Worm (Caenorhabditis elegans): ENCODE results near the gene str-81.

Gene str-81

ce11 chrV:19257653-19258052 is 6.8 kb upstream of the str-81 start, which contains the start of gene F21D9.3:
Gene F21D9.3, minus strand, starts transcription at chrV:19257753.
- TF ChIP-seq B0310.2 (tag; optimal IDR thresholded peaks at IDR 0.05) (no peak), F13C5.2 (tag; optimal IDR thresholded peaks at IDR 0.05) (no peak), ama-1 (optimal IDR thresholded peaks at IDR 0.05) (no peak), tbx-11 (GFP tag; IDR thresholded peaks at IDR 0.05) (no peak), tra-4 (tag; optimal IDR thresholded peaks at IDR 0.05) (no peak), pes-1 (GFP tag; IDR thresholded peaks at IDR 0.05) (no peak), hmg-4 (GFP tag; optimal IDR thresholded peaks at IDR 0.05) (no peak), ceh-13 (GFP tag; optimal IDR thresholded peaks at IDR 0.05) (no peak), ceh-36 (tag; optimal IDR thresholded peaks at IDR 0.05) (no peak), hmbx-1 (tag; optimal IDR thresholded peaks at IDR 0.05) (no peak)

DNA sequence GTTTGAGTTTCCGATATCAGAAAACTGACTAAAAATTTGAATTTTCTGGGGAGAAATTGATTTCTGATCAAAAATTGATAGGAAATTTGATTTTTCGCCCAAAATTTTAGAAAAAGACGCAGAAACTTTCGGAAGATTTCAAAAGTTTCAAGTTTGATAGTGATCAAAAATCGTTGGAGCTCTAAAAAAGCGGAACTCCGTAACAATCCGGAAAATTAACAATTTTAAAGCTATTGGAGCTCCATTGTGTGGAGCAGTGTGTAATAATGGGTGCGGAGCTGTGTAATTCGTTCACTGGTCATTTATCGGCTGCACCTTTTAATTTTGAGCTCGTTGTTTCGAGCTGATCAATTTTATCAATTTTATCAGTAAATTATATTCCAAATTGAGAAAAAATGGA is 2.6 kb upstream of the str-81 start, which contains the start of gene F21D9.4:
Gene F21D9.4, plus strand, starts transcription at position 301 of the 400 bp plus-strand sequence.
- TF ChIP-seq pes-1 (GFP tag; IDR thresholded peaks at IDR 0.05) (no peak), sea-1 (GFP tag; conservative IDR thresholded peaks at IDR 0.05) (no peak), ceh-13 (GFP tag; optimal IDR thresholded peaks at IDR 0.05) (no peak), ceh-36 (tag; optimal IDR thresholded peaks at IDR 0.05) (no peak), hmbx-1 (tag; optimal IDR thresholded peaks at IDR 0.05) (no peak), aly-1 (tag; optimal IDR thresholded peaks at IDR 0.05) (no peak), ets-7 (tag; optimal IDR thresholded peaks at IDR 0.05) (no peak), F13C5.2 (tag; optimal IDR thresholded peaks at IDR 0.05) (no peak), ama-1 (optimal IDR thresholded peaks at IDR 0.05) (no peak), hnd-1 (tag; optimal IDR thresholded peaks at IDR 0.05) (no peak), tbx-11 (GFP tag; IDR thresholded peaks at IDR 0.05) (no peak), tra-4 (tag; optimal IDR thresholded peaks at IDR 0.05) (no peak), scrt-1 (GFP tag; IDR thresholded peaks at IDR 0.05) (no peak), flt-1 (GFP tag; IDR thresholded peaks at IDR 0.05) (no peak), tbx-37 (GFP tag; conservative IDR thresholded peaks at IDR 0.05) (no peak), hmg-4 (GFP tag; optimal IDR thresholded peaks at IDR 0.05) (no peak)

- TF ChIP-seq ets-7 (tag; optimal IDR thresholded peaks at IDR 0.05) (no peak), ceh-13 (GFP tag; optimal IDR thresholded peaks at IDR 0.05) (no peak), hmbx-1 (tag; optimal IDR thresholded peaks at IDR 0.05) (no peak), aly-1 (tag; optimal IDR thresholded peaks at IDR 0.05) (no peak), tbx-37 (GFP tag; conservative IDR thresholded peaks at IDR 0.05) (no peak), B0310.2 (tag; optimal IDR thresholded peaks at IDR 0.05) (no peak), flt-1 (GFP tag; IDR thresholded peaks at IDR 0.05) (no peak), scrt-1 (GFP tag; IDR thresholded peaks at IDR 0.05) (no peak), hmg-4 (GFP tag; optimal IDR thresholded peaks at IDR 0.05) (no peak), pes-1 (GFP tag; IDR thresholded peaks at IDR 0.05) (no peak), sea-1 (GFP tag; conservative IDR thresholded peaks at IDR 0.05) (no peak), ceh-36 (tag; optimal IDR thresholded peaks at IDR 0.05) (no peak), tbx-11 (GFP tag; IDR thresholded peaks at IDR 0.05) (no peak), tra-4 (tag; optimal IDR thresholded peaks at IDR 0.05) (no peak), ama-1 (optimal IDR thresholded peaks at IDR 0.05) (no peak)
Observed at ce11 chrV:19251844-19252243, 961 bp upstream of the str-81 start, which contains the start of gene F21D9.11. Gene F21D9.11, plus strand, starts transcription at chrV:19252144.

ce11 chrV:19240129-19240528 is 10.8 kb downstream of the str-81 start, which contains the start of the genes fbxb-115 and fbxb-1:
Gene fbxb-115, minus strand, starts transcription at chrV:19240229.
Gene fbxb-1, plus strand, starts transcription at chrV:19240354.
- TF ChIP-seq sea-1 (GFP tag; conservative IDR thresholded peaks at IDR 0.05) (no peak), hmbx-1 (tag; optimal IDR thresholded peaks at IDR 0.05) (no peak), ceh-13 (GFP tag; optimal IDR thresholded peaks at IDR 0.05) (no peak), B0310.2 (tag; optimal IDR thresholded peaks at IDR 0.05) (no peak), ama-1 (optimal IDR thresholded peaks at IDR 0.05) (no peak), tbx-11 (GFP tag; IDR thresholded peaks at IDR 0.05) (no peak), flt-1 (GFP tag; IDR thresholded peaks at IDR 0.05) (no peak), scrt-1 (GFP tag; IDR thresholded peaks at IDR 0.05) (no peak), ets-7 (tag; optimal IDR thresholded peaks at IDR 0.05) (no peak), aly-1 (tag; optimal IDR thresholded peaks at IDR 0.05) (no peak), tra-4 (tag; optimal IDR thresholded peaks at IDR 0.05) (no peak), pes-1 (GFP tag; IDR thresholded peaks at IDR 0.05) (no peak), hnd-1 (tag; optimal IDR thresholded peaks at IDR 0.05) (no peak)

DNA sequence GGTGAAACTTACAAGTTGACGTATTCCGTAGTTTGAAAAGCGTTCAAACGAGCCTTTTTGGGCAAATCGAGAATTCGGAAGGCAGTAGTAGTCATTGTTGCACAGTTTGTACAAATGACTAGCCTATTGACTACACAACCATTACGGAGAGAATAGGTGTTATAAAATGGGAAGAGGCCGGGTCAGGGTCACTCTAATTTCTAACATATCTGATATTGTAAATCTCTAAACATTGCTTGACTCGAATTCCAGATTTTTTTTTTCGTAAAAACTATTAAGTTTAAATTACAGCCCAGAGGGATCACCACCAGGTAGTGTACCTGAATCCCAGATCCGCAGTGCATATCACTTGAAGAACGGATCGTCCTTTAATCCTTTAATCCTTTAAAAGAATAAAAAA is 13.7 kb downstream of the str-81 start, which contains the start of gene fbxb-2:
Gene fbxb-2, minus strand, starts transcription at position 101 of the 400 bp plus-strand sequence.
- TF ChIP-seq ceh-36 (tag; optimal IDR thresholded peaks at IDR 0.05) (peak; percentile 8), ets-7 (tag; optimal IDR thresholded peaks at IDR 0.05) (no peak)

DNA sequence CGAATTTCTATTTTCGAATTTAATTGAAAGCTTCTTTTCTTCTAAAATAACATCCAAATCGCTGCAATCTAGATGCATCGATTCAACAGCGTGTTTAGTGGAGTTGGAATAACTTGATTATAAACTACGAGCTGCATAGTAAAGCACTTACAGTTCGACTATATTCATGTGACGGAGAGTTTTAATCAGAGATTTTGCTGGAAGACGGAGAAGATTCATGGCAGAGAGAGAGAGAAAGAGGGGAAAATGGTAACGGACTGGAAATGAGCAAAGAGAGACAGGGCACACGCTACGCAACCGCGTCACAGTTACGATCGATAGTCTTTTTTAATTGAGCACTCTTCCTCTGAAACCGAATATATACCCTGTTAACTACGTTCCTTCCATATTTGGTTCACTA is 17.4 kb downstream of the str-81 start, which contains the start of gene fbxb-116:
Gene fbxb-116, plus strand, starts transcription at position 301 of the 400 bp plus-strand sequence.
- TF ChIP-seq scrt-1 (GFP tag; IDR thresholded peaks at IDR 0.05), result no peak
- no peak for TF ChIP-seq B0310.2 (tag; optimal IDR thresholded peaks at IDR 0.05)
- TF ChIP-seq tbx-11 (GFP tag; IDR thresholded peaks at IDR 0.05), result no peak
- no peak for TF ChIP-seq flt-1 (GFP tag; IDR thresholded peaks at IDR 0.05)
- no peak for TF ChIP-seq ets-7 (tag; optimal IDR thresholded peaks at IDR 0.05)
- TF ChIP-seq aly-1 (tag; optimal IDR thresholded peaks at IDR 0.05), result no peak
- no peak for TF ChIP-seq sea-1 (GFP tag; conservative IDR thresholded peaks at IDR 0.05)
- no peak for TF ChIP-seq hmg-4 (GFP tag; optimal IDR thresholded peaks at IDR 0.05)
- TF ChIP-seq tbx-37 (GFP tag; conservative IDR thresholded peaks at IDR 0.05), result no peak
- no peak for TF ChIP-seq ama-1 (optimal IDR thresholded peaks at IDR 0.05)
- no peak for TF ChIP-seq tra-4 (tag; optimal IDR thresholded peaks at IDR 0.05)

ce11 chrV:19231167-19231566 is 19.7 kb downstream of the str-81 start:
- TF ChIP-seq ceh-36 (tag; optimal IDR thresholded peaks at IDR 0.05), result peak; percentile 95
- no peak for TF ChIP-seq scrt-1 (GFP tag; IDR thresholded peaks at IDR 0.05)
- TF ChIP-seq F13C5.2 (tag; optimal IDR thresholded peaks at IDR 0.05), result no peak

ce11 chrV:19230413-19230812 is 20.5 kb downstream of the str-81 start, which contains the start of gene sqst-3:
Gene sqst-3, plus strand, starts transcription at chrV:19230782.
- TF ChIP-seq tra-4 (tag; optimal IDR thresholded peaks at IDR 0.05) (no peak), scrt-1 (GFP tag; IDR thresholded peaks at IDR 0.05) (no peak), tbx-11 (GFP tag; IDR thresholded peaks at IDR 0.05) (no peak), hmg-4 (GFP tag; optimal IDR thresholded peaks at IDR 0.05) (no peak), ceh-13 (GFP tag; optimal IDR thresholded peaks at IDR 0.05) (no peak), aly-1 (tag; optimal IDR thresholded peaks at IDR 0.05) (no peak), tbx-37 (GFP tag; conservative IDR thresholded peaks at IDR 0.05) (no peak), pes-1 (GFP tag; IDR thresholded peaks at IDR 0.05) (no peak), hnd-1 (tag; optimal IDR thresholded peaks at IDR 0.05) (no peak), flt-1 (GFP tag; IDR thresholded peaks at IDR 0.05) (no peak)
